Worm (Caenorhabditis elegans) whole organism, L3 larva: ENCODE measurements around the gene swt-3.

ENCODE experiments used
- aly-2 ChIP-seq: fragments of 150-350 bp; optimal IDR thresholded peaks from 2 replicates; lab custom pipeline; 2014; ENCODE audit warnings: missing biosample characterization, missing genetic modification characterization
- ama-1 ChIP-seq: fragments of 150-350 bp; optimal IDR thresholded peaks from 2 replicates; lab custom pipeline; 2018
- daf-12 ChIP-seq: fragments of 150-350 bp; optimal IDR thresholded peaks from 2 replicates; lab custom pipeline; 2014; ENCODE audit warnings: missing biosample characterization, missing genetic modification reagents, missing genetic modification characterization
- egl-27 ChIP-seq: sonication (generic microtip); optimal IDR thresholded peaks from 4 replicates; lab custom pipeline; 2017; ENCODE audit warnings: missing biosample characterization, missing genetic modification reagents, missing genetic modification characterization
- fkh-2 ChIP-seq: fragments of 150-350 bp; optimal IDR thresholded peaks from 2 replicates; lab custom pipeline; 2014; ENCODE audit warnings: missing biosample characterization, missing genetic modification reagents, missing genetic modification characterization
- lin-39 ChIP-seq: fragments of 150-350 bp; optimal IDR thresholded peaks from 2 replicates; lab custom pipeline; 2018; ENCODE audit warnings: missing biosample characterization, missing genetic modification reagents, missing genetic modification characterization
- nfya-1 ChIP-seq: sonication (generic microtip); optimal IDR thresholded peaks from 2 replicates; lab custom pipeline; 2017; ENCODE audit warnings: missing genetic modification characterization, mild to moderate bottlenecking, missing compliant biosample characterization, antibody characterized with exemption, moderate library complexity; ENCODE audit not compliant: insufficient read depth
- nhr-11 ChIP-seq: fragments of 150-350 bp; optimal IDR thresholded peaks from 2 replicates; lab custom pipeline; 2014; ENCODE audit warnings: missing biosample characterization, missing genetic modification characterization
- pha-4 ChIP-seq: fragments of 150-350 bp; optimal IDR thresholded peaks from 2 replicates; lab custom pipeline; 2014; ENCODE audit warnings: missing biosample characterization, missing genetic modification reagents, missing genetic modification characterization
- skn-1 ChIP-seq: fragments of 150-350 bp; optimal IDR thresholded peaks from 2 replicates; lab custom pipeline; 2014; ENCODE audit warnings: missing biosample characterization, missing genetic modification characterization
- unc-62 ChIP-seq: fragments of 150-350 bp; sonication (generic microtip); optimal IDR thresholded peaks from 4 replicates; lab custom pipeline; 2014; ENCODE audit warnings: missing biosample characterization, missing genetic modification reagents, missing genetic modification characterization
- ztf-4 ChIP-seq: fragments of 150-350 bp; optimal IDR thresholded peaks from 2 replicates; lab custom pipeline; 2014; ENCODE audit warnings: missing biosample characterization, missing genetic modification characterization

- TF ChIP-seq ztf-4 (no peak), nfya-1 (no peak), aly-2 (tag; lab: Kevin White, UChicago) (no peak), egl-27 (tag; lab: Kevin White, UChicago) (no peak), skn-1 (no peak), ama-1 (lab: Kevin White, UChicago) (peak; percentile 32), unc-62 (no peak), lin-39 (tag; lab: Kevin White, UChicago) (no peak), fkh-2 (no peak), nhr-11 (tag; lab: Kevin White, UChicago) (no peak), daf-12 (no peak), pha-4 (tag; lab: Kevin White, UChicago) (no peak)
Measured at ce11 chrIV:10825383-10825782, 44.9 kb upstream of the swt-3 start.
